Worm (Caenorhabditis elegans): Measurements from ENCODE around the gene panl-3.
A peak's percentile ranks its signal among the peaks of the same experiment; 100 is the strongest.

The panl-3 gene

ce11 chrIII:9843715-9844114, 24.9 kb downstream of the panl-3 start, which contains the start of gene K11H3.5:
Gene K11H3.5, plus strand, starts transcription at chrIII:9843768.
- no peak for TF ChIP-seq efl-1 (optimal IDR thresholded peaks at IDR 0.05)
- peak in 1 of 2 experiments; percentile 64 for TF ChIP-seq efl-1 (GFP tag; optimal IDR thresholded peaks at IDR 0.05 in 1 of 2)
- TF ChIP-seq egl-13 (tag; optimal IDR thresholded peaks at IDR 0.05): no peak
- no peak for TF ChIP-seq fkh-8 (tag; optimal IDR thresholded peaks at IDR 0.05)
- TF ChIP-seq lir-3 (tag; optimal IDR thresholded peaks at IDR 0.05; ENCODE audit: poor library complexity): no peak
- no peak for TF ChIP-seq irx-1 (tag; optimal IDR thresholded peaks at IDR 0.05)

- TF ChIP-seq xbp-1 (tag; optimal IDR thresholded peaks at IDR 0.05) (no peak), nhr-12 (tag; optimal IDR thresholded peaks at IDR 0.05) (no peak), ztf-4 (tag; optimal IDR thresholded peaks at IDR 0.05) (no peak), nhr-28 (tag; optimal IDR thresholded peaks at IDR 0.05) (no peak), lin-14 (GFP tag; optimal IDR thresholded peaks at IDR 0.05) (no peak), lsy-2 (tag; optimal IDR thresholded peaks at IDR 0.05) (no peak), alr-1 (tag; optimal IDR thresholded peaks at IDR 0.05; ENCODE audit: borderline replicate concordance) (no peak)
Measured at ce11 chrIII:9846093-9846492, 27.2 kb downstream of the panl-3 start, which contains the start of gene K11H3.2. Gene K11H3.2, plus strand, starts transcription at chrIII:9846393.

- TF ChIP-seq hlh-4 (tag; optimal IDR thresholded peaks at IDR 0.05): no peak
- no peak for TF ChIP-seq ceh-8 (GFP tag; optimal IDR thresholded peaks at IDR 0.05)
- no peak for TF ChIP-seq unc-98 (GFP tag; IDR thresholded peaks at IDR 0.05)
- TF ChIP-seq pqm-1 (tag; optimal IDR thresholded peaks at IDR 0.05): no peak
- no peak for TF ChIP-seq fos-1 (tag; optimal IDR thresholded peaks at IDR 0.05)
- no peak for TF ChIP-seq pax-3 (tag; optimal IDR thresholded peaks at IDR 0.05)
- TF ChIP-seq nhr-84 (tag; optimal IDR thresholded peaks at IDR 0.05): no peak
- TF ChIP-seq fkh-8 (tag; optimal IDR thresholded peaks at IDR 0.05): no peak
- TF ChIP-seq blmp-1 (tag; optimal IDR thresholded peaks at IDR 0.05): no peak
- no peak for TF ChIP-seq irx-1 (tag; optimal IDR thresholded peaks at IDR 0.05)
- peak; percentile 54 for TF ChIP-seq snu-23 (GFP tag; optimal IDR thresholded peaks at IDR 0.05)
- TF ChIP-seq nhr-90 (tag; optimal IDR thresholded peaks at IDR 0.05; ENCODE audit: poor library complexity): no peak
- no peak for TF ChIP-seq tlp-1 (tag; optimal IDR thresholded peaks at IDR 0.05)
- TF ChIP-seq elt-2 (tag; optimal IDR thresholded peaks at IDR 0.05): no peak
- peak; percentile 33 to 64 (median 39) for TF ChIP-seq dpl-1 (GFP tag; optimal IDR thresholded peaks at IDR 0.05)
- TF ChIP-seq isw-1 (GFP tag; IDR thresholded peaks at IDR 0.05): no peak
- TF ChIP-seq ztf-11 (tag; optimal IDR thresholded peaks at IDR 0.05): no peak
- no peak for TF ChIP-seq snpc-4 (tag; optimal IDR thresholded peaks at IDR 0.05)
- no peak for TF ChIP-seq elt-3 (tag; optimal IDR thresholded peaks at IDR 0.05)
- no peak for TF ChIP-seq pag-3 (tag; optimal IDR thresholded peaks at IDR 0.05; ENCODE audit: borderline replicate concordance, insufficient read depth)
- no peak for TF ChIP-seq tbx-2 (tag; optimal IDR thresholded peaks at IDR 0.05)
- TF ChIP-seq ceh-63 (GFP tag; optimal IDR thresholded peaks at IDR 0.05): no peak
- no peak for TF ChIP-seq aly-2 (tag; optimal IDR thresholded peaks at IDR 0.05)
- no peak for TF ChIP-seq grh-1 (GFP tag; IDR thresholded peaks at IDR 0.05)
- no peak for TF ChIP-seq egl-13 (tag; optimal IDR thresholded peaks at IDR 0.05)
- no peak for TF ChIP-seq mab-9 (GFP tag; IDR thresholded peaks at IDR 0.05)
- peak; percentile 17 for TF ChIP-seq nhr-47 (tag; optimal IDR thresholded peaks at IDR 0.05)
- no peak for TF ChIP-seq nhr-11 (tag; optimal IDR thresholded peaks at IDR 0.05)
- TF ChIP-seq xbp-1 (tag; optimal IDR thresholded peaks at IDR 0.05): no peak
- TF ChIP-seq mep-1 (tag; optimal IDR thresholded peaks at IDR 0.05): peak; percentile 38
- no peak for TF ChIP-seq unc-130 (tag; optimal IDR thresholded peaks at IDR 0.05)
- no peak for TF ChIP-seq unc-86 (tag; optimal IDR thresholded peaks at IDR 0.05)
- TF ChIP-seq mdl-1 (tag; optimal IDR thresholded peaks at IDR 0.05): peak in 1 of 2 experiments; percentile 5
- TF ChIP-seq ets-5 (GFP tag; IDR thresholded peaks at IDR 0.05): no peak
- TF ChIP-seq sup-37 (GFP tag; optimal IDR thresholded peaks at IDR 0.05): no peak
- TF ChIP-seq vab-15 (tag; optimal IDR thresholded peaks at IDR 0.05): no peak
- TF ChIP-seq lin-15B (tag; optimal IDR thresholded peaks at IDR 0.05): peak; percentile 9
- peak; percentile 30 for TF ChIP-seq C16A3.4 (tag; optimal IDR thresholded peaks at IDR 0.05)
- TF ChIP-seq ama-1 (optimal IDR thresholded peaks at IDR 0.05): no peak
- no peak for TF ChIP-seq fkh-10 (GFP tag; optimal IDR thresholded peaks at IDR 0.05)
- no peak for TF ChIP-seq zag-1 (tag; optimal IDR thresholded peaks at IDR 0.05)
Measured at ce11 chrIII:9848083-9848482, 29.2 kb downstream of the panl-3 start, which contains the start of gene mrpl-36. Gene mrpl-36, minus strand, starts transcription at chrIII:9848116.
